Worm (Caenorhabditis elegans) whole organism, L2 larva: ENCODE results near the gene zim-1.

Source experiments
- ama-1 ChIP-seq: fragments of 150-350 bp; optimal IDR thresholded peaks from 2 replicates; lab custom pipeline; 2018; ENCODE audit warnings: inconsistent platforms
- dmd-4 ChIP-seq: sonication (generic microtip); optimal IDR thresholded peaks from 2 replicates; lab custom pipeline; 2017; ENCODE audit warnings: missing biosample characterization, missing genetic modification characterization
- elt-1 ChIP-seq: fragments of 150-350 bp; optimal IDR thresholded peaks from 2 replicates; lab custom pipeline; 2014; ENCODE audit warnings: missing biosample characterization, missing genetic modification characterization
- skn-1 ChIP-seq: sonication (generic microtip); optimal IDR thresholded peaks from 2 replicates; lab custom pipeline; 2017; ENCODE audit warnings: missing biosample characterization, missing genetic modification characterization
- sma-9 ChIP-seq, 2 experiments: fragments of 150-350 bp in 1 of 2; sonication (generic microtip) in 1 of 2; optimal IDR thresholded peaks; 2 replicates each; lab custom pipeline; 2014 to 2016; ENCODE audit warnings: missing genetic modification characterization in 2 of 2, mild to moderate bottlenecking in 1 of 2, missing biosample characterization in 1 of 2, missing compliant biosample characterization in 1 of 2, missing genetic modification reagents in 1 of 2, moderate library complexity in 1 of 2
- snpc-4 ChIP-seq: fragments of 150-350 bp; optimal IDR thresholded peaks from 2 replicates; lab custom pipeline; 2014; ENCODE audit warnings: missing biosample characterization, missing genetic modification characterization
- zag-1 ChIP-seq: fragments of 150-350 bp; optimal IDR thresholded peaks from 2 replicates; lab custom pipeline; 2014; ENCODE audit warnings: missing biosample characterization, missing genetic modification characterization
- ztf-4 ChIP-seq: fragments of 150-350 bp; optimal IDR thresholded peaks from 2 replicates; lab custom pipeline; 2014; ENCODE audit warnings: missing biosample characterization, missing genetic modification characterization

ce11 chrIV:10567822-10568221 lies 20.9 kb downstream of the zim-1 start:
- no peak for TF ChIP-seq ztf-4 (tag; lab: Kevin White, UChicago)
- TF ChIP-seq sma-9 (GFP tag; optimal IDR thresholded peaks at IDR 0.05; lab: Kevin White, UChicago): no peak
- no peak for TF ChIP-seq sma-9 (tag; optimal IDR thresholded peaks at IDR 0.05; lab: Kevin White, UChicago)
- TF ChIP-seq zag-1 (tag; lab: Kevin White, UChicago): no peak
- no peak for TF ChIP-seq elt-1
- no peak for TF ChIP-seq snpc-4
- no peak for TF ChIP-seq dmd-4 (tag; lab: Kevin White, UChicago)
- no peak for TF ChIP-seq skn-1 (tag; lab: Kevin White, UChicago)
- TF ChIP-seq ama-1: no peak
